Fruit fly (Drosophila melanogaster): ENCODE results near the gene CG1486.

Gene CG1486

dm6 chrX:21357810-21358671 lies 34.2 kb downstream of the CG1486 start, which contains the start of gene Septin1 (continued):
- TF ChIP-seq MESR4 (GFP tag; optimal IDR thresholded peaks at IDR 0.05) (peak; percentile 54), CG34422 (GFP tag; IDR thresholded peaks at IDR 0.05) (peak; percentile 22; the same call in 1 of the 3 replicates), trem (tag; optimal IDR thresholded peaks at IDR 0.05) (peak; percentile 63), MBD-R2 (GFP tag; IDR thresholded peaks at IDR 0.05) (peak; percentile 47; the same call in 1 of the 2 replicates), nom (GFP tag; optimal IDR thresholded peaks at IDR 0.05) (peak; percentile 56), pita (GFP tag; optimal IDR thresholded peaks at IDR 0.05) (peak; percentile 13), CG4617 (GFP tag; optimal IDR thresholded peaks at IDR 0.05; ENCODE audit: borderline replicate concordance) (peak; percentile 52), Ets97D (GFP tag; optimal IDR thresholded peaks at IDR 0.05) (peak; percentile 4), CG14441 (GFP tag; IDR thresholded peaks at IDR 0.05) (no peak)

DNA sequence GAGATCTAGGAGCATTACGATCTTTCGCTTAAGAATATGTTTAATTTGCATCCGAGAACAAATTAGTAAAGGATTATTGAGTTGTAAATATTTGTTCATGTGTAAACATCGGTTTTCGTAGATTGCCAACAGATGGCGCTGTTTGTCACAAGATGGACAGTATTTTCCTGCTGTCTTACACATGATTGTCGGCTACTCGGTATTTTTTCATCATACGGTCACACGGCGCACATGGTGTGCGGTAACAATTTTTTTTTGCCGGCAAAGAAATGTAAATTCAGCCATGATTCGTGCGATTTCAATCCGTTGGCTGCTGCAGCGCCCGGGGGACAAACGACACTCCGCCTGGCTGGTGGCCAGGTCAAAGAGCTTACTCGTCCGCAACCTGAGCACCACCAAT lies 39.0 kb downstream of the CG1486 start, which contains the start of the genes bbx and waw:
Gene bbx, plus strand, starts transcription at position 151 of the 400 bp plus-strand sequence.
Gene waw, plus strand, starts transcription at position 151 of the 400 bp plus-strand sequence.
- TF ChIP-seq Pdp1 (GFP tag; optimal IDR thresholded peaks at IDR 0.05) (peak in 1 of 2 experiments; percentile 100), CG10209 (GFP tag; optimal IDR thresholded peaks at IDR 0.05) (no peak), CG11560 (tag; IDR thresholded peaks at IDR 0.05) (no peak), CG8359 (GFP tag; optimal IDR thresholded peaks at IDR 0.05; ENCODE audit: borderline replicate concordance) (no peak), CG6813 (GFP tag; optimal IDR thresholded peaks at IDR 0.05) (no peak), tgo (GFP tag; IDR thresholded peaks at IDR 0.05) (no peak), sd (tag; optimal IDR thresholded peaks at IDR 0.05) (no peak), crp (GFP tag; optimal IDR thresholded peaks at IDR 0.05) (peak in 1 of 2 experiments; percentile 43), CG9797 (GFP tag; optimal IDR thresholded peaks at IDR 0.05) (peak; percentile 87), cas (GFP tag; IDR thresholded peaks at IDR 0.05) (no peak), CG12391 (tag; optimal IDR thresholded peaks at IDR 0.05) (peak; percentile 11), CG6854 (GFP tag; optimal IDR thresholded peaks at IDR 0.05) (no peak), BEAF-32 (GFP tag; optimal IDR thresholded peaks at IDR 0.05) (peak; percentile 33), aop (GFP tag; IDR thresholded peaks at IDR 0.05) (no peak), z (GFP tag; IDR thresholded peaks at IDR 0.05) (no peak), Lim3 (GFP tag; IDR thresholded peaks at IDR 0.05) (no peak), NC2β (GFP tag; optimal IDR thresholded peaks at IDR 0.05) (no peak), wek (GFP tag; optimal IDR thresholded peaks at IDR 0.05) (peak; percentile 4), CG18262 (tag; optimal IDR thresholded peaks at IDR 0.05) (peak; percentile 3), zen (tag; optimal IDR thresholded peaks at IDR 0.05) (peak; percentile 43), CG11247 (GFP tag; IDR thresholded peaks at IDR 0.05) (no peak), Taf1 (GFP tag; IDR thresholded peaks at IDR 0.05) (no peak), Drgx (GFP tag; IDR thresholded peaks at IDR 0.05) (no peak), D19B (GFP tag; optimal IDR thresholded peaks at IDR 0.05) (no peak), CrebB (tag; optimal IDR thresholded peaks at IDR 0.05) (peak; percentile 24), Dip3 (GFP tag; optimal IDR thresholded peaks at IDR 0.05) (no peak), emc (GFP tag; optimal IDR thresholded peaks at IDR 0.05) (no peak), CG13775 (GFP tag; optimal IDR thresholded peaks at IDR 0.05) (peak; percentile 18), jing (GFP tag; optimal IDR thresholded peaks at IDR 0.05) (no peak), inv (GFP tag; IDR thresholded peaks at IDR 0.05; ENCODE audit: partially characterized antibody) (no peak), so (GFP tag; IDR thresholded peaks at IDR 0.05) (no peak), CG8924 (tag; optimal IDR thresholded peaks at IDR 0.05) (no peak), Jarid2 (GFP tag; optimal IDR thresholded peaks at IDR 0.05) (no peak), CG17385 (GFP tag; optimal IDR thresholded peaks at IDR 0.05) (peak; percentile 40), lov (optimal IDR thresholded peaks at IDR 0.05) (no peak), lov (GFP tag; IDR thresholded peaks at IDR 0.05) (no peak), GATAe (GFP tag; conservative IDR thresholded peaks at IDR 0.05) (no peak), CG9876 (GFP tag; optimal IDR thresholded peaks at IDR 0.05) (no peak), gcm (GFP tag; optimal IDR thresholded peaks at IDR 0.05) (no peak)
